Worm (Caenorhabditis elegans) whole organism, L4 larva: ENCODE results near the gene ins-4.

Source experiments
- ceh-82 ChIP-seq: sonication (generic microtip); optimal IDR thresholded peaks from 2 replicates; lab custom pipeline; 2017; ENCODE audit warnings: missing biosample characterization, missing genetic modification characterization
- unc-62 ChIP-seq, 3 experiments: fragments of 150-350 bp in 1 of 3; sonication (generic microtip); optimal IDR thresholded peaks in 2 of 3; peaks in 1 of 3; 1 replicate in 1 of 3; 2 replicates in 2 of 3; lab custom pipeline; 2014 to 2017; ENCODE audit warnings: missing biosample characterization in 3 of 3, missing genetic modification characterization in 3 of 3, missing genetic modification reagents in 3 of 3, missing genotype in 1 of 3

- TF ChIP-seq unc-62 (GFP tag; optimal IDR thresholded peaks at IDR 0.05 in 1 of 2; lab: Kevin White, UChicago) (no peak), unc-62 (tag; optimal IDR thresholded peaks at IDR 0.05; lab: Kevin White, UChicago) (no peak), ceh-82 (tag; lab: Kevin White, UChicago) (no peak)
Measured at ce11 chrII:6010544-6010943, 14.4 kb downstream of the ins-4 start, which contains the start of gene ins-20.
